Fruit fly (Drosophila melanogaster) whole organism, wandering third instar larva: ENCODE results near the gene Teh1.

Experiments used
- Abd-B ChIP-seq: fragments of >200 bp; optimal IDR thresholded peaks from 2 replicates; lab custom pipeline; 2017; ENCODE audit warnings: missing biosample characterization, missing genetic modification characterization
- CG9705 ChIP-seq: fragments of 200-800 bp; sonication (Bioruptor generic); optimal IDR thresholded peaks from 2 replicates; lab custom pipeline; 2018; ENCODE audit warnings: missing biosample characterization, mild to moderate bottlenecking, missing genetic modification characterization
- CrebA ChIP-seq: fragments of 200-800 bp; sonication (Bioruptor generic); optimal IDR thresholded peaks from 2 replicates; lab custom pipeline; 2016; ENCODE audit warnings: missing biosample characterization, mild to moderate bottlenecking, missing genetic modification characterization, borderline replicate concordance
- Dfd ChIP-seq: fragments of >200 bp; optimal IDR thresholded peaks from 2 replicates; lab custom pipeline; 2017; ENCODE audit warnings: missing biosample characterization, missing genetic modification characterization
- Dif ChIP-seq: fragments of 200-275, 200-300 bp; sonication (Bioruptor generic); optimal IDR thresholded peaks from 2 replicates; lab custom pipeline; 2018; ENCODE audit warnings: missing biosample characterization, missing genetic modification characterization; ENCODE audit not compliant: partially characterized antibody
- GATAd ChIP-seq: sonication (Bioruptor generic); optimal IDR thresholded peaks from 2 replicates; lab custom pipeline; 2016; ENCODE audit warnings: missing biosample characterization, missing genetic modification characterization
- HLH106 ChIP-seq: fragments of 200-800 bp; optimal IDR thresholded peaks from 3 replicates; lab custom pipeline; 2019; ENCODE audit warnings: missing biosample characterization, mild to moderate bottlenecking, missing genetic modification characterization, moderate library complexity
- Hnf4 ChIP-seq: fragments of 200-800 bp; sonication (Bioruptor generic); optimal IDR thresholded peaks from 2 replicates; lab custom pipeline; 2016; ENCODE audit warnings: missing biosample characterization, mild to moderate bottlenecking, missing genetic modification characterization
- Hr78 ChIP-seq: fragments of >200 bp; optimal IDR thresholded peaks from 2 replicates; lab custom pipeline; 2017; ENCODE audit warnings: missing biosample characterization, missing genetic modification characterization
- Hr83 ChIP-seq: fragments of 200-300 bp; sonication (Bioruptor generic); optimal IDR thresholded peaks from 2 replicates; lab custom pipeline; 2016; ENCODE audit warnings: missing biosample characterization, mild to moderate bottlenecking, missing genetic modification characterization, moderate library complexity; ENCODE audit not compliant: poor library complexity, severe bottlenecking
- Jra ChIP-seq: sonication (Bioruptor generic); optimal IDR thresholded peaks from 2 replicates; lab custom pipeline; 2016; ENCODE audit warnings: missing biosample characterization, missing genetic modification characterization
- Myc ChIP-seq: fragments of >200 bp; optimal IDR thresholded peaks from 2 replicates; lab custom pipeline; 2017
- N ChIP-seq: fragments of >200 bp; optimal IDR thresholded peaks from 2 replicates; lab custom pipeline; 2018; ENCODE audit warnings: missing biosample characterization, missing external identifiers, missing genetic modification characterization
- OdsH ChIP-seq: fragments of 200-800 bp; sonication (Bioruptor generic); optimal IDR thresholded peaks from 2 replicates; lab custom pipeline; 2016; ENCODE audit warnings: missing biosample characterization, mild to moderate bottlenecking, missing genetic modification characterization
- Rel ChIP-seq, 2 experiments: fragments of 200-800 bp; sonication (Bioruptor generic) in 1 of 2; optimal IDR thresholded peaks; 2 replicates in 1 of 2; 3 replicates in 1 of 2; lab custom pipeline; 2016 to 2019; ENCODE audit warnings: mild to moderate bottlenecking in 2 of 2, missing biosample characterization in 2 of 2, missing genetic modification characterization in 2 of 2, moderate library complexity in 1 of 2
- Sp1 ChIP-seq: fragments of 200-800 bp; sonication (Bioruptor generic); optimal IDR thresholded peaks from 3 replicates; lab custom pipeline; 2019; ENCODE audit warnings: missing biosample characterization, mild to moderate bottlenecking, missing genetic modification characterization, moderate library complexity
- Vsx2 ChIP-seq: fragments of 200-300, 225-300 bp; sonication (Bioruptor generic); optimal IDR thresholded peaks from 2 replicates; lab custom pipeline; 2018; ENCODE audit warnings: missing biosample characterization, missing genetic modification characterization; ENCODE audit not compliant: partially characterized antibody
- br ChIP-seq: fragments of 200-800 bp; sonication (Bioruptor generic); optimal IDR thresholded peaks from 2 replicates; lab custom pipeline; 2016; ENCODE audit warnings: missing biosample characterization, missing genetic modification characterization
- brk ChIP-seq: fragments of 200-800 bp; sonication (Bioruptor generic); optimal IDR thresholded peaks from 2 replicates; lab custom pipeline; 2016; ENCODE audit warnings: missing biosample characterization, mild to moderate bottlenecking, missing genetic modification characterization
- dl ChIP-seq, 2 experiments: fragments of 175-275, 200-275 bp in 1 of 2; fragments of 200-275 bp in 1 of 2; sonication (Bioruptor generic); optimal IDR thresholded peaks; lab custom pipeline; 2018; ENCODE audit warnings: mild to moderate bottlenecking in 2 of 2, missing biosample characterization in 2 of 2, missing genetic modification characterization in 2 of 2, moderate library complexity in 2 of 2; ENCODE audit not compliant: partially characterized antibody in 2 of 2, insufficient read depth in 1 of 2
- dmrt93B ChIP-seq: fragments of 200-800 bp; sonication (Bioruptor generic); optimal IDR thresholded peaks from 2 replicates; lab custom pipeline; 2018; ENCODE audit warnings: missing biosample characterization, mild to moderate bottlenecking, missing genetic modification characterization
- dsf ChIP-seq: sonication (Bioruptor generic); optimal IDR thresholded peaks from 2 replicates; lab custom pipeline; 2016; ENCODE audit warnings: missing biosample characterization, missing genetic modification characterization, borderline replicate concordance
- ey ChIP-seq: fragments of 200-800 bp; sonication (Bioruptor generic); optimal IDR thresholded peaks from 2 replicates; lab custom pipeline; 2016; ENCODE audit warnings: missing biosample characterization, missing genetic modification characterization
- foxo ChIP-seq, 2 experiments: fragments of 200-800 bp; sonication (Bioruptor generic); optimal IDR thresholded peaks; 2 replicates in 1 of 2; 3 replicates in 1 of 2; lab custom pipeline; 2016 to 2017; ENCODE audit warnings: missing biosample characterization in 2 of 2, missing genetic modification characterization in 2 of 2
- fru ChIP-seq: fragments of 200-800 bp; sonication (Bioruptor generic); optimal IDR thresholded peaks from 3 replicates; lab custom pipeline; 2016; ENCODE audit warnings: missing biosample characterization, mild to moderate bottlenecking, missing genetic modification characterization
- h ChIP-seq: fragments of 200-800 bp; sonication (Bioruptor generic); optimal IDR thresholded peaks from 3 replicates; lab custom pipeline; 2016; ENCODE audit warnings: missing biosample characterization, mild to moderate bottlenecking, missing genetic modification characterization
- jim ChIP-seq: fragments of 175-275, 200-325 bp; sonication (Bioruptor generic); optimal IDR thresholded peaks from 2 replicates; lab custom pipeline; 2016; ENCODE audit warnings: missing biosample characterization, mild to moderate bottlenecking, missing genetic modification characterization
- lola ChIP-seq: fragments of >200 bp; optimal IDR thresholded peaks from 2 replicates; lab custom pipeline; 2017; ENCODE audit warnings: missing biosample characterization, missing genetic modification characterization
- pan ChIP-seq: fragments of >200 bp; optimal IDR thresholded peaks from 2 replicates; lab custom pipeline; 2017
- psq ChIP-seq: fragments of 200-800 bp; sonication (Bioruptor generic); optimal IDR thresholded peaks from 3 replicates; lab custom pipeline; 2017; ENCODE audit warnings: missing biosample characterization, mild to moderate bottlenecking, missing genetic modification characterization, moderate library complexity
- rgr ChIP-seq: fragments of 200-800 bp; sonication (Bioruptor generic); optimal IDR thresholded peaks from 3 replicates; lab custom pipeline; 2016; ENCODE audit warnings: missing biosample characterization, mild to moderate bottlenecking, missing genetic modification characterization
- sage ChIP-seq: fragments of 200-800 bp; sonication (Bioruptor generic); optimal IDR thresholded peaks from 2 replicates; lab custom pipeline; 2016; ENCODE audit warnings: missing biosample characterization, mild to moderate bottlenecking, missing genetic modification characterization
- sv ChIP-seq: fragments of 200-800 bp; sonication (Bioruptor generic); optimal IDR thresholded peaks from 3 replicates; lab custom pipeline; 2016; ENCODE audit warnings: missing biosample characterization, missing genetic modification characterization
- tai ChIP-seq: sonication (Bioruptor generic); optimal IDR thresholded peaks from 2 replicates; lab custom pipeline; 2016; ENCODE audit warnings: missing biosample characterization, missing genetic modification characterization
- usp ChIP-seq: fragments of >200 bp; optimal IDR thresholded peaks from 2 replicates; lab custom pipeline; 2017; ENCODE audit warnings: missing biosample characterization, missing genetic modification characterization
- woc ChIP-seq: sonication (Bioruptor generic); optimal IDR thresholded peaks from 2 replicates; lab custom pipeline; 2016; ENCODE audit warnings: missing biosample characterization, mild to moderate bottlenecking, missing genetic modification characterization

Teh1 gene

DNA sequence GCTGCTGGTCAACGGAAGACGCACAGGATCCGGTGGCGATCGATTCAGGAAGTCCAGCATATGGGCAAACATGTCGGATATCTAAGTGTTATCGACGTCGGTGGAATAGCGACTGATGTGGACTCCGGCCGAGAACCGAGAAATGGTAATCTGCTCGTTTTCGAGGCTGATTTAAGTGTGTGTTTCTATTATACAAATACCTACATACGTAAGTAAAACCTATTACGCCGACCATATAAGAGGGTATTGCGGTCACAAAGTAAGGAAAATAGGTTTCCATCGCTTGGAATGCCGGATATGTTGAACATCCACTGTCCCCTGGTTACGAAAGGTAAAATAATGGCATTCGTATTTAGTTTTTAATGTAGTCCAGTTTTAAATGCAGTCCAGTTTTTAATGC is 49.6 kb downstream of the Teh1 start, which contains the start of gene CG9459:
Gene CG9459, minus strand, starts transcription at position 101 of the 400 bp plus-strand sequence.
- no peak for TF ChIP-seq CrebA (GFP tag; lab: Kevin White, UChicago)
- TF ChIP-seq Hr83 (GFP tag; lab: Kevin White, UChicago): no peak
- no peak for TF ChIP-seq Vsx2 (GFP tag; lab: Kevin White, UChicago)
- TF ChIP-seq pan (lab: Kevin White, UChicago): no peak
- TF ChIP-seq GATAd (GFP tag; lab: Kevin White, UChicago): no peak
- no peak for TF ChIP-seq CG9705 (GFP tag; lab: Kevin White, UChicago)
- no peak for TF ChIP-seq Rel (GFP tag; optimal IDR thresholded peaks at IDR 0.05; lab: Kevin White, UChicago)
- no peak for TF ChIP-seq Rel (tag; optimal IDR thresholded peaks at IDR 0.05; lab: Kevin White, UChicago)
- no peak for TF ChIP-seq Sp1
- no peak for TF ChIP-seq dl (GFP tag; optimal IDR thresholded peaks at IDR 0.05; lab: Kevin White, UChicago; ENCODE audit: insufficient read depth in 1 of 2, partially characterized antibody in 2 of 2)
- TF ChIP-seq, all 38 proteins: peak for 0

DNA sequence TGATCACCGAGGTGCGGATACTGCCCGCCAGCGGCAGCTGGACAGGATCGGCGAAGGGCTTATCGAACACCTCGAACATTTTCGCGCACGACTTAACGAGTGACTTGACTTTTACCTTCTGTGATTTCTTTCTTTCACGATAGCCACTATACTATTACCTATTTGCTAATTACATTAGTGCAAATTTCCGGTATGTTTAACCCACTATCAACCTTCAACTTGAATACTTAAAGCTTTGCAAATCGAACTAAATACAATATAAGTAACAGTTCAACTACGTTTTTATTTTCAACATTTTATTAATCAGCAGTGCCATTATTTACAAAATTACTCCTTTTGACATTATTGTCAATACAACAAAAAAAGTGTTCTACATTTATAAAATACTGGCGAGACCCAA is 51.0 kb downstream of the Teh1 start, which contains the start of gene CG16904:
Gene CG16904, minus strand, starts transcription at position 101 of the 400 bp plus-strand sequence.
- TF ChIP-seq dl (GFP tag; optimal IDR thresholded peaks at IDR 0.05; lab: Kevin White, UChicago; ENCODE audit: insufficient read depth in 1 of 2, partially characterized antibody in 2 of 2) (no peak), Hr78 (GFP tag; lab: Kevin White, UChicago) (no peak), dmrt93B (GFP tag; lab: Kevin White, UChicago) (no peak), Dfd (GFP tag; lab: Kevin White, UChicago) (no peak), Myc (lab: Kevin White, UChicago) (no peak), Abd-B (no peak), fru (GFP tag; lab: Kevin White, UChicago) (no peak), usp (no peak)

DNA sequence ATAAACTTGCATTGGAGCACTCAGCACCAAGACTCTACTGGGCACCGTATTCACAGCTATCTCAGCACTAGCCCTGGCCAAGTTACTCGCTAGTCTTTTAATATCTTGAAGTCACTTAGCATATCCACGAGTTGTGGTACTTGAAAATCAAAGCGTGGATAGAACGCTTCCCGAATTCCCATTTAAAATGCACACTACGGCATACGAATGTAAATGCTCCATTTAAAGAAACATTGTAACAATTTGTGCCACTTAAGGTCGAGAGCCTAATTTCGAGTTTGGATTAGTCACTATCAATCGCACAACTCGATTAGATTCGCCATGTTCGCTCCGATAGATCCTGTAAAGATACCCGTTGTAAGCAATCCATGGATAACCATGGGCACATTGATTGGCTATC is 54.1 kb downstream of the Teh1 start, which contains the start of gene eloF:
Gene eloF, plus strand, starts transcription at position 301 of the 400 bp plus-strand sequence.
- TF ChIP-seq Dif (no peak), Sp1 (no peak), woc (no peak), CG9705 (GFP tag; lab: Kevin White, UChicago) (no peak), Jra (GFP tag; lab: Kevin White, UChicago) (no peak)
- TF ChIP-seq, all 38 proteins: peak for 0

- TF ChIP-seq Sp1 (no peak), Dif (no peak), Abd-B (no peak), rgr (no peak), OdsH (GFP tag; lab: Kevin White, UChicago) (no peak), dsf (GFP tag; lab: Kevin White, UChicago) (no peak), Hr83 (GFP tag; lab: Kevin White, UChicago) (no peak), foxo (GFP tag; optimal IDR thresholded peaks at IDR 0.05; lab: Kevin White, UChicago) (no peak), Dfd (GFP tag; lab: Kevin White, UChicago) (no peak)
- TF ChIP-seq, all 38 proteins: peak for 0
Observed at dm6 chr3R:9812447-9812846, 55.5 kb downstream of the Teh1 start, which contains the start of gene CG8534. TSS of gene CG8534 (plus strand) at chr3R:9812747.

DNA sequence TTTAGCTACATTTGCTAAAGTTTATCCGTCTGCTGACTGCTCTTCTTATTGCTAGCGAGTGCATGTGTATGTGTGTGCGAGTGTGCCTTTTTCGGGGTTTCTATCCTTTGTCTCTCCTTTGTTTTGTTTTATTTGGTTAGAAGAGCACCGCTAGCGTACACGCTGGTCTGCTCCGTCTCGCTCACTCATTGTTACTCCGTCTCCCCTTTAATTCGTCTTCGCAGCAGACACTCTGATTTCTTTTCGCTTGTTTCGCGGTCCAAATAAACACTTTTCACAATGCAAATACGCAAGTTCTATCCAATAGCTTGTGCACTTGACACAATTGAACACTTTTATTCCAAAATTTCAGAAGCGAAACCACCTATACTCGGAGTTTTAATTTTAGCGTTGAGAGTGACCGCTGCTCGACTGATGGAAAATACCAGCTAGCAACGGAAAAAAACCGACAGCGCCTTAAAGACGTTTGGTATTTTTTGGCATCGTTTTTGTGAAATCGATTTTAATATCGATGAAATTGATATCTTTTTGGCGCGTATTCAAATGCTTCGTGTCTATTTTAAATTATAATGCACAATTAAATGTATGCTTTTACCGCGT is 58.9 kb downstream of the Teh1 start, which contains the start of gene FBXO11:
Gene FBXO11, minus strand, starts transcription at position 423 of the 600 bp plus-strand sequence.
- no peak for TF ChIP-seq usp
- TF ChIP-seq sv (GFP tag; lab: Kevin White, UChicago): no peak
- no peak for TF ChIP-seq lola (GFP tag; lab: Kevin White, UChicago)
- no peak for TF ChIP-seq Hr78 (GFP tag; lab: Kevin White, UChicago)
- TF ChIP-seq CG9705 (GFP tag; lab: Kevin White, UChicago): peak; percentile 24
- TF ChIP-seq OdsH (GFP tag; lab: Kevin White, UChicago): peak; percentile 12
- peak; percentile 78 for TF ChIP-seq Sp1
- no peak for TF ChIP-seq br (GFP tag; lab: Kevin White, UChicago)
- TF ChIP-seq CrebA (GFP tag; lab: Kevin White, UChicago): no peak
- TF ChIP-seq Myc (lab: Kevin White, UChicago): no peak
- TF ChIP-seq rgr: peak; percentile 46
- TF ChIP-seq sage: peak; percentile 6
- TF ChIP-seq Abd-B: no peak
- no peak for TF ChIP-seq Hr83 (GFP tag; lab: Kevin White, UChicago)
- no peak for TF ChIP-seq pan (lab: Kevin White, UChicago)
- TF ChIP-seq dsf (GFP tag; lab: Kevin White, UChicago): no peak
- TF ChIP-seq ey (GFP tag; lab: Kevin White, UChicago): no peak
- no peak for TF ChIP-seq Hnf4 (GFP tag; lab: Kevin White, UChicago)
- TF ChIP-seq Rel (GFP tag; optimal IDR thresholded peaks at IDR 0.05; lab: Kevin White, UChicago): no peak
- peak; percentile 95 for TF ChIP-seq Rel (tag; optimal IDR thresholded peaks at IDR 0.05; lab: Kevin White, UChicago)
- TF ChIP-seq HLH106 (tag; lab: Kevin White, UChicago): peak; percentile 10
- no peak for TF ChIP-seq Dfd (GFP tag; lab: Kevin White, UChicago)
- peak; percentile 100 for TF ChIP-seq psq (GFP tag; lab: Kevin White, UChicago)
- TF ChIP-seq N (GFP tag; lab: Kevin White, UChicago): no peak
- no peak for TF ChIP-seq GATAd (GFP tag; lab: Kevin White, UChicago)
- no peak for TF ChIP-seq tai
- no peak for TF ChIP-seq h (GFP tag; lab: Kevin White, UChicago)
- TF ChIP-seq fru (GFP tag; lab: Kevin White, UChicago): no peak
- TF ChIP-seq dmrt93B (GFP tag; lab: Kevin White, UChicago): no peak
- TF ChIP-seq jim: peak; percentile 98
- TF ChIP-seq Jra (GFP tag; lab: Kevin White, UChicago): no peak
- no peak for TF ChIP-seq brk
